Worm (Caenorhabditis elegans) whole organism, mixed stage, embryonic: Measurements from ENCODE around the gene C44B11.6.

Source experiments
- lin-13 ChIP-seq: fragments of 150-350 bp; optimal IDR thresholded peaks from 2 replicates; lab custom pipeline; 2014; ENCODE audit warnings: missing biosample characterization, missing genetic modification characterization
- lsy-2 ChIP-seq: fragments of 150-350 bp; optimal IDR thresholded peaks from 2 replicates; lab custom pipeline; 2014; ENCODE audit warnings: missing biosample characterization, missing genetic modification characterization
- snpc-4 ChIP-seq: fragments of 150-350 bp; optimal IDR thresholded peaks from 2 replicates; lab custom pipeline; 2014; ENCODE audit warnings: missing biosample characterization, missing genetic modification characterization

- TF ChIP-seq snpc-4 (no peak), lin-13 (no peak), lsy-2 (no peak)
Measured at ce11 chrIII:3176775-3177174, 23.8 kb downstream of the C44B11.6 start.
